Worm (Caenorhabditis elegans): ENCODE measurements around the gene Y43F8B.7.

Y43F8B.7 gene

ce11 chrV:19528535-19528934 lies 38.0 kb downstream of the Y43F8B.7 start:
- TF ChIP-seq ztf-29 (GFP tag; IDR thresholded peaks at IDR 0.05) = peak; percentile 87

- TF ChIP-seq med-1 (GFP tag; optimal IDR thresholded peaks at IDR 0.05; ENCODE audit: insufficient read depth) = no peak
- TF ChIP-seq tab-1 (GFP tag; IDR thresholded peaks at IDR 0.05) = no peak
- 0 out of 2 replicates have a peak, but pooled peaks have one; percentile 7 for TF ChIP-seq flt-1 (GFP tag; IDR thresholded peaks at IDR 0.05)
- no peak for TF ChIP-seq ztf-23 (GFP tag; IDR thresholded peaks at IDR 0.05)
- peak; percentile 84 for TF ChIP-seq cog-1 (tag; optimal IDR thresholded peaks at IDR 0.05)
Measured at ce11 chrV:19529168-19529567, 38.6 kb downstream of the Y43F8B.7 start.

- TF ChIP-seq T22C8.4 (GFP tag; IDR thresholded peaks at IDR 0.05) = no peak
- no peak for TF ChIP-seq tab-1 (GFP tag; IDR thresholded peaks at IDR 0.05)
- TF ChIP-seq klf-2 (GFP tag; conservative IDR thresholded peaks at IDR 0.05) = no peak
Measured at ce11 chrV:19531034-19531433, 40.5 kb downstream of the Y43F8B.7 start.

ce11 chrV:19533010-19533409 lies 42.4 kb downstream of the Y43F8B.7 start, which contains the start of gene Y43F8B.2:
Y43F8B.2 (minus strand) TSS chrV:19533110.
- TF ChIP-seq T22C8.4 (GFP tag; IDR thresholded peaks at IDR 0.05) = no peak
- TF ChIP-seq tab-1 (GFP tag; IDR thresholded peaks at IDR 0.05) = no peak
- TF ChIP-seq flt-1 (GFP tag; IDR thresholded peaks at IDR 0.05) = no peak
- no peak for TF ChIP-seq med-1 (GFP tag; optimal IDR thresholded peaks at IDR 0.05; ENCODE audit: insufficient read depth)
- TF ChIP-seq cog-1 (tag; optimal IDR thresholded peaks at IDR 0.05) = no peak
- no peak for TF ChIP-seq ztf-23 (GFP tag; IDR thresholded peaks at IDR 0.05)
- TF ChIP-seq klf-2 (GFP tag; conservative IDR thresholded peaks at IDR 0.05) = no peak
- no peak for TF ChIP-seq ztf-29 (GFP tag; IDR thresholded peaks at IDR 0.05)
- no peak for TF ChIP-seq ref-1 (GFP tag; conservative IDR thresholded peaks at IDR 0.05)

- TF ChIP-seq med-1 (GFP tag; optimal IDR thresholded peaks at IDR 0.05; ENCODE audit: insufficient read depth) = no peak
Measured at ce11 chrV:19533480-19533879, 42.9 kb downstream of the Y43F8B.7 start.
